Fruit fly (Drosophila melanogaster): ENCODE measurements around the gene Eip63F-1.

DNA sequence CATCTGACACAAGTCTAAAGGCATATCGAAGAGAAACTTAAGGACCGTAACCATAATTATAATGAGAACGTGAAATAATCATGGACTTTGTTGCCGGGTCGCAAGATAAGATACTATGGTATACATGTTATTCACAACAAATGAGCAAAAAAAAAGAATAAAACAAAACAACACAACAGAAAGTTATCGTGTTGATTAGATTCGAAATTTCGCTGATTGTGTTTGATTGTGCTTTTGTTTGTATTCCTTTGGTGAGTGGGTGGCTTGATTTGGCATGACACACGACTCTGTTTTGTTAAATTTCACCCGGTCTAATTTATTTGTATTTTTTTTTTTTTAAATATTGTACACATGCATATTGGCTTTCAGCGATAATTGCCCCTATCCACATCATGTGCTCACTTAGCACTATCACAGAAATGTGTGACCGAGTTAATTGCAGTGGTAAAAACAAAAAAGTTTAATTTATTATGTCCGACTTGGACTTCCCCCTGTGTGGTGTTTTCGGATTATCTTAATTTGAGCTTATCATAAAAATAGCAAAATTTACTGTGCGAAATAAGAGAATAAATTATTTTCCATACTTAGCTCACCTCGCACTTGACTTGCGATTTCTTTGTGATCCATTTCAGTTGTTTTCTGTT, 11.7 kb downstream of the Eip63F-1 start:
- TF ChIP-seq pan (optimal IDR thresholded peaks at IDR 0.05) = no peak
- TF ChIP-seq usp (GFP tag; optimal IDR thresholded peaks at IDR 0.05) = no peak
- TF ChIP-seq Dll (optimal IDR thresholded peaks at IDR 0.05) = no peak

Measured in whole organism.